Fruit fly (Drosophila melanogaster) S2 (cell line): ENCODE results near the gene elav.

Experiments
- CG8478 ChIP-seq: fragments of >200 bp; optimal IDR thresholded peaks from 2 replicates; lab custom pipeline; 2018
- CTCF ChIP-seq, 2 experiments: fragments of >200 bp; optimal IDR thresholded peaks; 2 replicates each; lab custom pipeline; 2018

DNA sequence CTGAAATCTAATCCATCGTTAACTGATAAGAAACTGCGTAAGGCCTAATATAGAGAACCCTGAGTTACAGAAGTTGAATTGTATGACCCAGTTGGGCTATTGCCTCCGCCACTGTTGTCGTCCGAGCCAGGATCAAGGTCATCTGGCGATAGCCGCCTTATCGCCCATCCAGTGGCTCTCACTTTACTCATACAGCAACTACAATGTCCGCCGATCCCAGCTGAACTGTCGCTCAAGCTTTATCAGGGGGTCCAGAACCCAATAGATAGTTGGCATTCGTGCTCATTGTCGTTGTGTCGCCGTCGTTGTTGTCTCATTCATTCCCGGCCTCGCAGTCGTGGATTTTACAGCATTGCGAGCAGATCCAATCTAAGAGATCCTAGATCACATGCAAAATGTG is 13.9 kb downstream of the elav start, which contains the start of gene arg:
- no peak for TF ChIP-seq CTCF (optimal IDR thresholded peaks at IDR 0.05; lab: Kevin White, UChicago)
- no peak for TF ChIP-seq CG8478 (lab: Kevin White, UChicago)
